Fruit fly (Drosophila melanogaster) whole organism, embryonic: Measurements from ENCODE around the gene Hmbs.

Experiments
- Asciz ChIP-seq: fragments of 200-800 bp; sonication (Bioruptor generic); optimal IDR thresholded peaks from 2 replicates; lab custom pipeline; 2017; ENCODE audit warnings: missing biosample characterization, mild to moderate bottlenecking, missing genetic modification characterization, missing genetic modification reagents
- Awh ChIP-seq: fragments of 200-800 bp; sonication (Bioruptor generic); IDR thresholded peaks from 2 replicates; pipeline ENCODE4, ENCODE4 v1.3.6; 2022; ENCODE audit warnings: missing biosample characterization, missing genetic modification characterization
- CG10321 ChIP-seq: fragments of 200-800 bp; sonication (Bioruptor generic); IDR thresholded peaks from 2 replicates; pipeline ENCODE4 v1.3.6; 2022; ENCODE audit warnings: missing biosample characterization, missing genetic modification characterization
- CG10959 ChIP-seq: fragments of 200-800 bp; sonication (Bioruptor generic); IDR thresholded peaks from 2 replicates; pipeline ENCODE4 v1.3.6; 2022; ENCODE audit warnings: missing biosample characterization, missing genetic modification characterization
- CG11085 ChIP-seq: fragments of 200-800 bp; sonication (Bioruptor generic); IDR thresholded peaks from 2 replicates; pipeline ENCODE4 v1.3.6; 2022; ENCODE audit warnings: missing biosample characterization, missing genetic modification characterization
- CG12155 ChIP-seq: fragments of 200-800 bp; sonication (Bioruptor generic); optimal IDR thresholded peaks from 3 replicates; lab custom pipeline; 2016; ENCODE audit warnings: missing biosample characterization, missing genetic modification characterization
- CG12219 ChIP-seq: fragments of 200-800 bp; sonication (Bioruptor generic); optimal IDR thresholded peaks from 3 replicates; lab custom pipeline; 2018; ENCODE audit warnings: missing biosample characterization, mild to moderate bottlenecking, missing genetic modification characterization
- CG1233 ChIP-seq: fragments of 200-800 bp; sonication (Bioruptor generic); optimal IDR thresholded peaks from 4 replicates; lab custom pipeline; 2018; ENCODE audit warnings: missing biosample characterization, mild to moderate bottlenecking, missing genetic modification characterization
- CG15269 ChIP-seq: fragments of 200-800 bp; sonication (Bioruptor generic); optimal IDR thresholded peaks from 2 replicates; lab custom pipeline; 2018; ENCODE audit warnings: missing biosample characterization, mild to moderate bottlenecking, missing genetic modification characterization, moderate library complexity
- CG16813 ChIP-seq: fragments of 200-800 bp; sonication (Bioruptor generic); IDR thresholded peaks from 3 replicates; pipeline ENCODE4 v1.3.6; 2022; ENCODE audit warnings: missing biosample characterization, missing genetic modification characterization; ENCODE audit not compliant: partially characterized antibody
- CG17359 ChIP-seq: fragments of 200-800 bp; sonication (Bioruptor generic); optimal IDR thresholded peaks from 3 replicates; lab custom pipeline; 2018; ENCODE audit warnings: missing biosample characterization, mild to moderate bottlenecking, missing genetic modification characterization, moderate library complexity
- CG1832 ChIP-seq: fragments of 200-800 bp; sonication (Bioruptor generic); optimal IDR thresholded peaks from 2 replicates; lab custom pipeline; 2017; ENCODE audit warnings: missing biosample characterization, mild to moderate bottlenecking, missing genetic modification characterization, inconsistent platforms
- CG3163 ChIP-seq: fragments of 200-800 bp; sonication (Bioruptor generic); optimal IDR thresholded peaks from 3 replicates; lab custom pipeline; 2016; ENCODE audit warnings: missing biosample characterization, missing genetic modification characterization
- CG32772 ChIP-seq: fragments of 200-800 bp; sonication (Bioruptor generic); IDR thresholded peaks from 2 replicates; pipeline ENCODE4 v1.3.6; 2022; ENCODE audit warnings: missing biosample characterization, missing genetic modification characterization
- CG34376 ChIP-seq: fragments of 200-800 bp; sonication (Bioruptor generic); optimal IDR thresholded peaks from 2 replicates; lab custom pipeline; 2018; ENCODE audit warnings: missing biosample characterization, mild to moderate bottlenecking, missing genetic modification characterization
- CG4617 ChIP-seq: fragments of 200-800 bp; sonication (Bioruptor generic); optimal IDR thresholded peaks from 3 replicates; lab custom pipeline; 2016; ENCODE audit warnings: missing biosample characterization, missing genetic modification characterization, borderline replicate concordance
- CG6175 ChIP-seq: fragments of 200-800 bp; sonication (Bioruptor generic); IDR thresholded peaks from 3 replicates; pipeline ENCODE4 v1.3.6; 2022; ENCODE audit warnings: missing biosample characterization, missing genetic modification characterization
- CG6854 ChIP-seq: fragments of 200-800 bp; sonication (Bioruptor generic); optimal IDR thresholded peaks from 3 replicates; lab custom pipeline; 2017; ENCODE audit warnings: missing biosample characterization, mild to moderate bottlenecking, missing genetic modification characterization
- CG7357 ChIP-seq: fragments of 200-800 bp; sonication (Bioruptor generic); IDR thresholded peaks from 3 replicates; pipeline ENCODE4 v1.3.6; 2022; ENCODE audit warnings: missing biosample characterization, missing genetic modification characterization
- CG8924 ChIP-seq: fragments of 200-800 bp; optimal IDR thresholded peaks from 3 replicates; lab custom pipeline; 2019; ENCODE audit warnings: missing biosample characterization, mild to moderate bottlenecking, missing genetic modification characterization, moderate library complexity
- Dref ChIP-seq: fragments of 200-800 bp; sonication (Bioruptor generic); IDR thresholded peaks from 2 replicates; pipeline ENCODE4 v1.3.6; 2022; ENCODE audit warnings: missing biosample characterization, missing genetic modification characterization
- Eip74EF ChIP-seq, 2 experiments: fragments of 200-800 bp in 1 of 2; fragments of >200 bp in 1 of 2; sonication (Bioruptor generic) in 1 of 2; optimal IDR thresholded peaks; 2 replicates each; lab custom pipeline; 2017 to 2019; ENCODE audit warnings: missing biosample characterization in 2 of 2, missing genetic modification characterization in 2 of 2, mild to moderate bottlenecking in 1 of 2, moderate library complexity in 1 of 2
- HHEX ChIP-seq: fragments of 200-800 bp; sonication (Bioruptor generic); optimal IDR thresholded peaks from 3 replicates; lab custom pipeline; 2017; ENCODE audit warnings: missing biosample characterization, mild to moderate bottlenecking, missing genetic modification characterization, missing genetic modification reagents
- MESR4 ChIP-seq: fragments of 200-800 bp; sonication (Bioruptor generic); optimal IDR thresholded peaks from 2 replicates; lab custom pipeline; 2018; ENCODE audit warnings: missing biosample characterization, mild to moderate bottlenecking, missing genetic modification characterization, moderate library complexity
- NC2α ChIP-seq: fragments of 200-800 bp; sonication (Bioruptor generic); optimal IDR thresholded peaks from 2 replicates; lab custom pipeline; 2016; ENCODE audit warnings: missing biosample characterization, missing genetic modification characterization
- Oaz ChIP-seq: fragments of 200-800 bp; sonication (Bioruptor generic); IDR thresholded peaks from 2 replicates; pipeline ENCODE4 v1.3.6; 2022; ENCODE audit warnings: missing biosample characterization, missing genetic modification characterization
- Opbp ChIP-seq: fragments of 200-800 bp; sonication (Bioruptor generic); IDR thresholded peaks from 3 replicates; pipeline ENCODE4 v1.3.6; 2022; ENCODE audit warnings: missing biosample characterization, missing genetic modification characterization; ENCODE audit not compliant: partially characterized antibody
- Six4 ChIP-seq: fragments of 200-800 bp; sonication (Bioruptor generic); optimal IDR thresholded peaks from 2 replicates; lab custom pipeline; 2016; ENCODE audit warnings: missing biosample characterization, missing genetic modification characterization
- ab ChIP-seq: fragments of 200-800 bp; sonication (Bioruptor generic); optimal IDR thresholded peaks from 2 replicates; lab custom pipeline; 2016; ENCODE audit warnings: missing biosample characterization, missing genetic modification characterization
- aop ChIP-seq: fragments of 200-800 bp; sonication (Bioruptor generic); IDR thresholded peaks from 2 replicates; pipeline ENCODE4 v1.3.6; 2022; ENCODE audit warnings: missing biosample characterization, missing genetic modification characterization
- ash1 ChIP-seq: fragments of 200-800 bp; sonication (Bioruptor generic); optimal IDR thresholded peaks from 2 replicates; lab custom pipeline; 2018; ENCODE audit warnings: missing biosample characterization, mild to moderate bottlenecking, missing genetic modification characterization
- bigmax ChIP-seq: fragments of 200-800 bp; sonication (Bioruptor generic); optimal IDR thresholded peaks from 2 replicates; lab custom pipeline; 2018; ENCODE audit warnings: missing biosample characterization, mild to moderate bottlenecking, missing genetic modification characterization
- bsh ChIP-seq, 2 experiments: fragments of 200-800 bp; sonication (Bioruptor generic); optimal IDR thresholded peaks; 2 replicates each; lab custom pipeline; 2017 to 2018; ENCODE audit warnings: mild to moderate bottlenecking in 2 of 2, missing biosample characterization in 2 of 2, missing genetic modification characterization in 2 of 2, moderate library complexity in 1 of 2
- fd102C ChIP-seq: fragments of 200-800 bp; sonication (Bioruptor generic); optimal IDR thresholded peaks from 2 replicates; lab custom pipeline; 2018; ENCODE audit warnings: missing biosample characterization, mild to moderate bottlenecking, missing genetic modification characterization, moderate library complexity
- hkb ChIP-seq, 2 experiments: fragments of 200-800 bp in 1 of 2; fragments of >200 bp in 1 of 2; sonication (Bioruptor generic) in 1 of 2; IDR thresholded peaks in 1 of 2; optimal IDR thresholded peaks in 1 of 2; 2 replicates each; pipeline versions ENCODE4 v1.3.6 to Lab custom; 2017 to 2022; ENCODE audit warnings: missing biosample characterization in 1 of 2, missing genetic modification characterization in 1 of 2
- lola ChIP-seq, 3 experiments: fragments of >200 bp in 2 of 3; fragments of 200-800 bp in 1 of 3; sonication (Bioruptor generic) in 1 of 3; optimal IDR thresholded peaks; 2 replicates each; lab custom pipeline; 2017 to 2019; ENCODE audit warnings: missing biosample characterization in 3 of 3, missing genetic modification characterization in 3 of 3, mild to moderate bottlenecking in 1 of 3, moderate library complexity in 1 of 3
- peb ChIP-seq: fragments of 200-800 bp; sonication (Bioruptor generic); IDR thresholded peaks from 2 replicates; pipeline ENCODE4 v1.3.6; 2022; ENCODE audit warnings: missing biosample characterization, missing genetic modification characterization
- row ChIP-seq: fragments of 200-800 bp; sonication (Bioruptor generic); IDR thresholded peaks from 3 replicates; pipeline ENCODE4 v1.3.6; 2022; ENCODE audit warnings: missing biosample characterization, missing genetic modification characterization
- sna ChIP-seq: fragments of 200-800 bp; sonication (Bioruptor generic); IDR thresholded peaks from 2 replicates; pipeline ENCODE4 v1.3.6; 2022; ENCODE audit warnings: missing biosample characterization, missing genetic modification characterization; ENCODE audit not compliant: partially characterized antibody
- stwl ChIP-seq: fragments of 200-800 bp; sonication (Bioruptor generic); optimal IDR thresholded peaks from 3 replicates; lab custom pipeline; 2018; ENCODE audit warnings: missing biosample characterization, mild to moderate bottlenecking, missing genetic modification characterization, moderate library complexity
- sug ChIP-seq: fragments of 200-800 bp; optimal IDR thresholded peaks from 2 replicates; lab custom pipeline; 2019; ENCODE audit warnings: missing biosample characterization, mild to moderate bottlenecking, missing genetic modification characterization, moderate library complexity
- tll ChIP-seq, 2 experiments: fragments of 200-800 bp in 1 of 2; fragments of >200 bp in 1 of 2; sonication (Bioruptor generic) in 1 of 2; optimal IDR thresholded peaks; 2 replicates each; lab custom pipeline; 2017 to 2019; ENCODE audit warnings: missing biosample characterization in 2 of 2, missing genetic modification characterization in 2 of 2, mild to moderate bottlenecking in 1 of 2, moderate library complexity in 1 of 2
- trh ChIP-seq: fragments of 200-800 bp; sonication (Bioruptor generic); optimal IDR thresholded peaks from 2 replicates; lab custom pipeline; 2016; ENCODE audit warnings: missing biosample characterization, missing genetic modification characterization
- vfl ChIP-seq: fragments of 200-800 bp; sonication (Bioruptor generic); optimal IDR thresholded peaks from 2 replicates; lab custom pipeline; 2016; ENCODE audit warnings: missing biosample characterization, missing genetic modification characterization
- vnd ChIP-seq: fragments of 200-800 bp; sonication (Bioruptor generic); IDR thresholded peaks from 3 replicates; pipeline ENCODE4 v1.3.6; 2022; ENCODE audit warnings: missing biosample characterization, missing genetic modification characterization; ENCODE audit not compliant: partially characterized antibody
- z ChIP-seq: fragments of 200-800 bp; sonication (Bioruptor generic); IDR thresholded peaks from 3 replicates; pipeline ENCODE4 v1.3.6; 2022; ENCODE audit warnings: missing biosample characterization, missing genetic modification characterization
- zfh1 ChIP-seq: fragments of 200-800 bp; sonication (Bioruptor generic); IDR thresholded peaks from 3 replicates; pipeline ENCODE4 v1.3.6; 2022; ENCODE audit warnings: missing biosample characterization, missing genetic modification characterization

Hmbs gene

dm6 chr3L:1335989-1336961, 1.6 kb downstream of the Hmbs start (continued):
- no peak for TF ChIP-seq MESR4
- no peak for TF ChIP-seq vnd (GFP tag; lab: Robert Waterston, UW)
- TF ChIP-seq tll (GFP tag; optimal IDR thresholded peaks at IDR 0.05; lab: Kevin White, UChicago) = peak in 1 of 2 experiments; percentile 43
- no peak for TF ChIP-seq CG32772 (GFP tag; lab: Robert Waterston, UW)
- TF ChIP-seq CG10959 (GFP tag; lab: Robert Waterston, UW) = no peak
- TF ChIP-seq NC2α (GFP tag; lab: Kevin White, UChicago) = no peak
- peak; percentile 76 for TF ChIP-seq sug (tag; lab: Kevin White, UChicago)
- no peak for TF ChIP-seq CG6175 (GFP tag; lab: Robert Waterston, UW)
- no peak for TF ChIP-seq stwl (tag; lab: Kevin White, UChicago)
- no peak for TF ChIP-seq bsh (GFP tag; optimal IDR thresholded peaks at IDR 0.05; lab: Kevin White, UChicago)
- no peak for TF ChIP-seq lola (GFP tag; optimal IDR thresholded peaks at IDR 0.05; lab: Kevin White, UChicago)
- no peak for TF ChIP-seq Dref (GFP tag; lab: Robert Waterston, UW)
- TF ChIP-seq ab (GFP tag; lab: Kevin White, UChicago) = no peak
- TF ChIP-seq CG1832 (GFP tag; lab: Kevin White, UChicago) = no peak
- 0 out of 3 replicates have a peak, but pooled peaks have one; percentile 11 for TF ChIP-seq zfh1
- TF ChIP-seq hkb (optimal IDR thresholded peaks at IDR 0.05; lab: Kevin White, UChicago) = no peak
- peak; percentile 27; the same call in 1 of the 2 replicates for TF ChIP-seq hkb (GFP tag; IDR thresholded peaks at IDR 0.05; lab: Robert Waterston, UW)
- no peak for TF ChIP-seq CG1233 (GFP tag; lab: Kevin White, UChicago)
- TF ChIP-seq Asciz (GFP tag; lab: Kevin White, UChicago) = no peak
- TF ChIP-seq Six4 (GFP tag; lab: Kevin White, UChicago) = no peak
- no peak for TF ChIP-seq aop
- TF ChIP-seq CG6854 (GFP tag; lab: Kevin White, UChicago) = no peak
- TF ChIP-seq z (GFP tag; lab: Robert Waterston, UW) = no peak
- no peak for TF ChIP-seq sna (GFP tag; lab: Robert Waterston, UW)
- no peak for TF ChIP-seq bigmax
- TF ChIP-seq vfl (GFP tag; lab: Kevin White, UChicago) = no peak
- TF ChIP-seq CG4617 = no peak
- TF ChIP-seq CG16813 (GFP tag; lab: Robert Waterston, UW) = no peak
- no peak for TF ChIP-seq CG12219
- no peak for TF ChIP-seq CG7357 (GFP tag; lab: Robert Waterston, UW)
- no peak for TF ChIP-seq CG15269 (tag; lab: Kevin White, UChicago)
- no peak for TF ChIP-seq ash1 (GFP tag; lab: Kevin White, UChicago)
- TF ChIP-seq CG17359 (tag; lab: Kevin White, UChicago) = no peak
- TF ChIP-seq fd102C (GFP tag; lab: Kevin White, UChicago) = no peak
- TF ChIP-seq Oaz (GFP tag; lab: Robert Waterston, UW) = no peak
- no peak for TF ChIP-seq CG12155
- TF ChIP-seq CG3163 (GFP tag; lab: Kevin White, UChicago) = no peak
- TF ChIP-seq CG8924 (tag; lab: Kevin White, UChicago) = no peak
- TF ChIP-seq CG10321 (GFP tag; lab: Robert Waterston, UW) = peak; percentile 24; the same call in 1 of the 2 replicates
- TF ChIP-seq CG34376 (GFP tag; lab: Kevin White, UChicago) = peak; percentile 92
- no peak for TF ChIP-seq trh (GFP tag; lab: Kevin White, UChicago)
- no peak for TF ChIP-seq Awh (GFP tag; lab: Robert Waterston, UW)
- no peak for TF ChIP-seq HHEX (GFP tag; lab: Kevin White, UChicago)
- no peak for TF ChIP-seq Opbp (GFP tag; lab: Robert Waterston, UW)
- no peak for TF ChIP-seq CG11085 (GFP tag; lab: Robert Waterston, UW)
- TF ChIP-seq row (GFP tag; lab: Robert Waterston, UW) = no peak
- TF ChIP-seq Eip74EF (GFP tag; optimal IDR thresholded peaks at IDR 0.05; lab: Kevin White, UChicago) = no peak
- TF ChIP-seq peb (GFP tag; lab: Robert Waterston, UW) = no peak
